Fruit fly (Drosophila melanogaster) S2 (cell line): Measurements from ENCODE around the gene D19A.

Experiments
- CG8478 ChIP-seq: fragments of >200 bp; optimal IDR thresholded peaks from 2 replicates; lab custom pipeline; 2018
- CTCF ChIP-seq, 2 experiments: fragments of >200 bp; optimal IDR thresholded peaks; 2 replicates each; lab custom pipeline; 2018

dm6 chr3L:6136691-6137090, 52.2 kb downstream of the D19A start, which contains the start of gene Lcp65Af:
- TF ChIP-seq CTCF (optimal IDR thresholded peaks at IDR 0.05; lab: Kevin White, UChicago), result no peak
- no peak for TF ChIP-seq CG8478
